Worm (Caenorhabditis elegans): ENCODE measurements around the gene chil-26.

chil-26 gene

ce11 chrII:9474367-9475105 lies at the start of gene chil-26, which contains the start of gene chil-25:
Gene chil-26 (plus strand): TSS chrII:9475055.
Gene chil-25 (minus strand): TSS chrII:9474467.
- no peak for TF ChIP-seq hnd-1 (tag; optimal IDR thresholded peaks at IDR 0.05)
- no peak for TF ChIP-seq tbx-37 (GFP tag; conservative IDR thresholded peaks at IDR 0.05)
- no peak for TF ChIP-seq ama-1 (optimal IDR thresholded peaks at IDR 0.05)

DNA sequence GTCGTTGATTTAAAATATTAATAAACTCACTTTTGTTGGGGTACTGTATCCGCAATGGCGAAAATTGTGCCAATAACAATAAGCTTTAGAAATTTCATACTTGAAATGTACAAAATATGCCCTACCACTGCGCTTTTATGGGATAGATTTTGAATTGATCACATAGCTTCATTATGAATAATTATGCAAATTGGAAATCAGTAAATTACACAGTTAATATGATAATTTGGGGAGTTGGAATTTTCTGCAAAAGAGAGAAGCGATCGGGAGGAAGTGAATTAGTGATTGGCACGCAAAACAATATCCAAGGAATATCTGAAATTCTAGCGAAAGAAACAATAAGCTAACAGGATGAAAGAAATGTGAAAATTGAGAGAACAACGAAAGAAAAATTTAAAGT lies 48.8 kb upstream of the chil-26 start, which contains the start of gene M176.10:
Gene M176.10 (minus strand): TSS at position 101 of the 400 bp plus-strand sequence.
- TF ChIP-seq ets-7 (tag; optimal IDR thresholded peaks at IDR 0.05) = no peak
- no peak for TF ChIP-seq B0310.2 (tag; optimal IDR thresholded peaks at IDR 0.05)
- no peak for TF ChIP-seq scrt-1 (GFP tag; IDR thresholded peaks at IDR 0.05)
- no peak for TF ChIP-seq pes-1 (GFP tag; IDR thresholded peaks at IDR 0.05)
- no peak for TF ChIP-seq ceh-13 (GFP tag; optimal IDR thresholded peaks at IDR 0.05)
- no peak for TF ChIP-seq tra-4 (tag; optimal IDR thresholded peaks at IDR 0.05)
- no peak for TF ChIP-seq F13C5.2 (tag; optimal IDR thresholded peaks at IDR 0.05)
- no peak for TF ChIP-seq sea-1 (GFP tag; conservative IDR thresholded peaks at IDR 0.05)
- no peak for TF ChIP-seq aly-1 (tag; optimal IDR thresholded peaks at IDR 0.05)
- no peak for TF ChIP-seq tbx-11 (GFP tag; IDR thresholded peaks at IDR 0.05)
- TF ChIP-seq flt-1 (GFP tag; IDR thresholded peaks at IDR 0.05) = no peak
- no peak for TF ChIP-seq hnd-1 (tag; optimal IDR thresholded peaks at IDR 0.05)
- TF ChIP-seq ceh-36 (tag; optimal IDR thresholded peaks at IDR 0.05) = no peak
- TF ChIP-seq tbx-37 (GFP tag; conservative IDR thresholded peaks at IDR 0.05) = no peak
- TF ChIP-seq hmbx-1 (tag; optimal IDR thresholded peaks at IDR 0.05) = no peak
- no peak for TF ChIP-seq ama-1 (optimal IDR thresholded peaks at IDR 0.05)
- no peak for TF ChIP-seq hmg-4 (GFP tag; optimal IDR thresholded peaks at IDR 0.05)

ce11 chrII:9427644-9428043 lies 47.2 kb upstream of the chil-26 start, which contains the start of gene M176.5:
Gene M176.5 (minus strand): TSS chrII:9427744.
- no peak for TF ChIP-seq aly-1 (tag; optimal IDR thresholded peaks at IDR 0.05)
- no peak for TF ChIP-seq tra-4 (tag; optimal IDR thresholded peaks at IDR 0.05)
- no peak for TF ChIP-seq B0310.2 (tag; optimal IDR thresholded peaks at IDR 0.05)
- no peak for TF ChIP-seq sea-1 (GFP tag; conservative IDR thresholded peaks at IDR 0.05)
- no peak for TF ChIP-seq hmbx-1 (tag; optimal IDR thresholded peaks at IDR 0.05)
- no peak for TF ChIP-seq hmg-4 (GFP tag; optimal IDR thresholded peaks at IDR 0.05)
- TF ChIP-seq pes-1 (GFP tag; IDR thresholded peaks at IDR 0.05) = no peak
- TF ChIP-seq tbx-37 (GFP tag; conservative IDR thresholded peaks at IDR 0.05) = no peak
- TF ChIP-seq F13C5.2 (tag; optimal IDR thresholded peaks at IDR 0.05) = no peak
- no peak for TF ChIP-seq flt-1 (GFP tag; IDR thresholded peaks at IDR 0.05)
- no peak for TF ChIP-seq scrt-1 (GFP tag; IDR thresholded peaks at IDR 0.05)
- TF ChIP-seq ama-1 (optimal IDR thresholded peaks at IDR 0.05) = no peak
- TF ChIP-seq hnd-1 (tag; optimal IDR thresholded peaks at IDR 0.05) = no peak
- TF ChIP-seq ceh-13 (GFP tag; optimal IDR thresholded peaks at IDR 0.05) = no peak
- TF ChIP-seq tbx-11 (GFP tag; IDR thresholded peaks at IDR 0.05) = no peak
- TF ChIP-seq ceh-36 (tag; optimal IDR thresholded peaks at IDR 0.05) = no peak

ce11 chrII:9431119-9431518 lies 43.7 kb upstream of the chil-26 start:
- TF ChIP-seq tbx-11 (GFP tag; IDR thresholded peaks at IDR 0.05) (no peak), scrt-1 (GFP tag; IDR thresholded peaks at IDR 0.05) (no peak), F13C5.2 (tag; optimal IDR thresholded peaks at IDR 0.05) (no peak), sea-1 (GFP tag; conservative IDR thresholded peaks at IDR 0.05) (no peak), B0310.2 (tag; optimal IDR thresholded peaks at IDR 0.05) (no peak), hnd-1 (tag; optimal IDR thresholded peaks at IDR 0.05) (no peak), ama-1 (optimal IDR thresholded peaks at IDR 0.05) (no peak), flt-1 (GFP tag; IDR thresholded peaks at IDR 0.05) (no peak), hmbx-1 (tag; optimal IDR thresholded peaks at IDR 0.05) (no peak), tbx-37 (GFP tag; conservative IDR thresholded peaks at IDR 0.05) (no peak), aly-1 (tag; optimal IDR thresholded peaks at IDR 0.05) (no peak), hmg-4 (GFP tag; optimal IDR thresholded peaks at IDR 0.05) (no peak), ceh-13 (GFP tag; optimal IDR thresholded peaks at IDR 0.05) (no peak)

ce11 chrII:9433609-9434008 lies 41.2 kb upstream of the chil-26 start, which contains the start of gene kin-15:
Gene kin-15 (minus strand): TSS chrII:9433709.
- no peak for TF ChIP-seq ceh-13 (GFP tag; optimal IDR thresholded peaks at IDR 0.05)
- TF ChIP-seq tbx-37 (GFP tag; conservative IDR thresholded peaks at IDR 0.05) = no peak
- TF ChIP-seq tra-4 (tag; optimal IDR thresholded peaks at IDR 0.05) = no peak
- TF ChIP-seq flt-1 (GFP tag; IDR thresholded peaks at IDR 0.05) = no peak
- no peak for TF ChIP-seq ceh-36 (tag; optimal IDR thresholded peaks at IDR 0.05)
- no peak for TF ChIP-seq sea-1 (GFP tag; conservative IDR thresholded peaks at IDR 0.05)
- TF ChIP-seq ama-1 (optimal IDR thresholded peaks at IDR 0.05) = no peak
- TF ChIP-seq B0310.2 (tag; optimal IDR thresholded peaks at IDR 0.05) = no peak
- TF ChIP-seq hmg-4 (GFP tag; optimal IDR thresholded peaks at IDR 0.05) = no peak
- no peak for TF ChIP-seq pes-1 (GFP tag; IDR thresholded peaks at IDR 0.05)
- no peak for TF ChIP-seq scrt-1 (GFP tag; IDR thresholded peaks at IDR 0.05)
- TF ChIP-seq tbx-11 (GFP tag; IDR thresholded peaks at IDR 0.05) = no peak
- no peak for TF ChIP-seq aly-1 (tag; optimal IDR thresholded peaks at IDR 0.05)

ce11 chrII:9436009-9436408 lies 38.8 kb upstream of the chil-26 start, which contains the start of gene kin-16:
Gene kin-16 (minus strand): TSS chrII:9436109.
- TF ChIP-seq B0310.2 (tag; optimal IDR thresholded peaks at IDR 0.05) = no peak
- TF ChIP-seq tbx-37 (GFP tag; conservative IDR thresholded peaks at IDR 0.05) = no peak
- TF ChIP-seq tra-4 (tag; optimal IDR thresholded peaks at IDR 0.05) = no peak
- no peak for TF ChIP-seq pes-1 (GFP tag; IDR thresholded peaks at IDR 0.05)
- no peak for TF ChIP-seq F13C5.2 (tag; optimal IDR thresholded peaks at IDR 0.05)
- TF ChIP-seq scrt-1 (GFP tag; IDR thresholded peaks at IDR 0.05) = no peak

ce11 chrII:9438227-9438626 lies 36.6 kb upstream of the chil-26 start, which contains the start of gene chil-13:
Gene chil-13 (minus strand): TSS chrII:9438327.
- no peak for TF ChIP-seq ceh-36 (tag; optimal IDR thresholded peaks at IDR 0.05)
- TF ChIP-seq hmbx-1 (tag; optimal IDR thresholded peaks at IDR 0.05) = no peak
- no peak for TF ChIP-seq ets-7 (tag; optimal IDR thresholded peaks at IDR 0.05)
- TF ChIP-seq hmg-4 (GFP tag; optimal IDR thresholded peaks at IDR 0.05) = no peak
- no peak for TF ChIP-seq F13C5.2 (tag; optimal IDR thresholded peaks at IDR 0.05)
- TF ChIP-seq pes-1 (GFP tag; IDR thresholded peaks at IDR 0.05) = no peak
- TF ChIP-seq ceh-13 (GFP tag; optimal IDR thresholded peaks at IDR 0.05) = no peak
- TF ChIP-seq tra-4 (tag; optimal IDR thresholded peaks at IDR 0.05) = no peak
